ENCODE assay signal across 2 fruit fly cellular contexts in genomic region chr2L:15479670-15480197, dm6.
TF ChIP-seq lines count a peak whose summit lies in the region.

No protein-coding gene starts in this region.

- TF ChIP-seq CTCF in whole organism, embryonic (GFP tag; optimal IDR thresholded peaks at IDR 0.05; lab: Kevin White, UChicago), result no peak

TF ChIP-seq in whole organism, embryonic, 481 proteins besides CTCF, POLR2A, EP300 and RAD21:
- TF ChIP-seq zen (tag; optimal IDR thresholded peaks at IDR 0.05; lab: Kevin White, UChicago), result peak; percentile 58
- peak; percentile 54 for TF ChIP-seq CG15479 (GFP tag; optimal IDR thresholded peaks at IDR 0.05; lab: Kevin White, UChicago)
- no peak for TF ChIP-seq CG6254 (GFP tag; optimal IDR thresholded peaks at IDR 0.05; lab: Kevin White, UChicago)
- TF ChIP-seq tll (GFP tag; optimal IDR thresholded peaks at IDR 0.05; lab: Kevin White, UChicago), result peak in 1 of 2 experiments; percentile 86
- TF ChIP-seq br (optimal IDR thresholded peaks at IDR 0.05; lab: Kevin White, UChicago), result no peak
- no peak for TF ChIP-seq Camta (GFP tag; optimal IDR thresholded peaks at IDR 0.05; lab: Kevin White, UChicago)
- peak; percentile 69 for TF ChIP-seq twi (tag; optimal IDR thresholded peaks at IDR 0.05; lab: Kevin White, UChicago)
- TF ChIP-seq cad (GFP tag; optimal IDR thresholded peaks at IDR 0.05; lab: Kevin White, UChicago), result peak; percentile 39

TF ChIP-seq in whole organism, prepupa, 60 proteins besides CTCF, POLR2A, EP300 and RAD21:
- no peak for TF ChIP-seq CG4318 (GFP tag; optimal IDR thresholded peaks at IDR 0.05; lab: Kevin White, UChicago)
- peak; percentile 6 for TF ChIP-seq svp (GFP tag; lab: Kevin White, UChicago)
